In the genomic region with DNA sequence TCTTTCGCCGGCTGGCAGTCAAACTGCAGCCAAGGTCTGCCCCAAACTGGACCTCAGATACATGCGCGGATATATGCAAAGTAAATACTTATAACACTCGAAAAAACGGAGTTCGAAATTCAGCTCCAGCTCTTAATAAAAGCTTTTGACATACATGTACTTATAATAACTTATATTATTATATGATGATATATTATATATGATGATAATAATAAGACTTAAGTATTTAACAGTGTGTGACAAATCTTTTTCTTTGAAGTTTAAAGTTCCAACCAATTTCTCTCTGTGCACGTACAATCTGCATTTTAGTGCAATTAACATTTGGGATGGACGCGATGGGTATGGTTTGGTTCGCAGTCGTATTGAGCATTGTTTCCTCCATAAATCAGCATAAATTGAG, we compare ENCODE assay signal across 3 fruit fly cellular contexts.
TF ChIP-seq lines count a peak whose summit lies in the region.

No protein-coding gene starts in this region.

TF ChIP-seq in whole organism, prepupa, 60 proteins besides CTCF, POLR2A, EP300 and RAD21 (continues in another document):
- peak; percentile 57 for TF ChIP-seq acj6 (GFP tag; optimal IDR thresholded peaks at IDR 0.05; lab: Kevin White, UChicago)
- TF ChIP-seq CG8119 (GFP tag; IDR thresholded peaks at IDR 0.05; lab: Robert Waterston, UW): peak; percentile 19; the same call in 1 of the 3 replicates
- TF ChIP-seq CG11902 (GFP tag; optimal IDR thresholded peaks at IDR 0.05; lab: Kevin White, UChicago): peak; percentile 26
- TF ChIP-seq OdsH (GFP tag; optimal IDR thresholded peaks at IDR 0.05; lab: Kevin White, UChicago): peak; percentile 50
- TF ChIP-seq CG34406 (GFP tag; optimal IDR thresholded peaks at IDR 0.05; lab: Kevin White, UChicago): peak; percentile 61
- no peak for TF ChIP-seq CG6854 (GFP tag; optimal IDR thresholded peaks at IDR 0.05; lab: Kevin White, UChicago)
- TF ChIP-seq CG8319 (GFP tag; optimal IDR thresholded peaks at IDR 0.05; lab: Kevin White, UChicago): peak; percentile 47
- TF ChIP-seq CG10631 (GFP tag; optimal IDR thresholded peaks at IDR 0.05; lab: Kevin White, UChicago): peak; percentile 25
- peak; percentile 22 for TF ChIP-seq CG3032 (tag; optimal IDR thresholded peaks at IDR 0.05; lab: Kevin White, UChicago)
- peak; percentile 3 for TF ChIP-seq topi (GFP tag; optimal IDR thresholded peaks at IDR 0.05; lab: Kevin White, UChicago)
- TF ChIP-seq spab (GFP tag; optimal IDR thresholded peaks at IDR 0.05; lab: Kevin White, UChicago): no peak
- no peak for TF ChIP-seq fd59A (GFP tag; optimal IDR thresholded peaks at IDR 0.05; lab: Kevin White, UChicago)
- peak; percentile 10 for TF ChIP-seq CG10669 (GFP tag; optimal IDR thresholded peaks at IDR 0.05; lab: Kevin White, UChicago)
- peak; percentile 63 for TF ChIP-seq svp (GFP tag; lab: Kevin White, UChicago)
- TF ChIP-seq Sox102F (GFP tag; optimal IDR thresholded peaks at IDR 0.05; lab: Kevin White, UChicago): no peak
- TF ChIP-seq pdm3 (GFP tag; optimal IDR thresholded peaks at IDR 0.05; lab: Kevin White, UChicago): no peak
- peak; percentile 58 for TF ChIP-seq CG8632 (GFP tag; optimal IDR thresholded peaks at IDR 0.05; lab: Kevin White, UChicago)
- TF ChIP-seq Ets96B (tag; optimal IDR thresholded peaks at IDR 0.05; lab: Kevin White, UChicago): peak; percentile 36
- no peak for TF ChIP-seq Sox15 (GFP tag; optimal IDR thresholded peaks at IDR 0.05; lab: Kevin White, UChicago)
- peak; percentile 20 for TF ChIP-seq esn (GFP tag; optimal IDR thresholded peaks at IDR 0.05; lab: Kevin White, UChicago)
- peak; percentile 30 for TF ChIP-seq CG3919 (GFP tag; optimal IDR thresholded peaks at IDR 0.05; lab: Kevin White, UChicago)
- peak; percentile 60 for TF ChIP-seq CG6792 (GFP tag; optimal IDR thresholded peaks at IDR 0.05; lab: Kevin White, UChicago)
- TF ChIP-seq CG32006 (GFP tag; optimal IDR thresholded peaks at IDR 0.05; lab: Kevin White, UChicago): peak; percentile 23
- TF ChIP-seq CG6808 (GFP tag; optimal IDR thresholded peaks at IDR 0.05; lab: Kevin White, UChicago): peak; percentile 11
- no peak for TF ChIP-seq Hr39 (GFP tag; optimal IDR thresholded peaks at IDR 0.05; lab: Kevin White, UChicago)
- peak; percentile 25 for TF ChIP-seq CG7368 (GFP tag; optimal IDR thresholded peaks at IDR 0.05; lab: Kevin White, UChicago)
- TF ChIP-seq CG16779 (tag; optimal IDR thresholded peaks at IDR 0.05; lab: Kevin White, UChicago): no peak
- TF ChIP-seq ss (GFP tag; optimal IDR thresholded peaks at IDR 0.05; lab: Kevin White, UChicago): peak in 1 of 2 experiments; percentile 27
- TF ChIP-seq Met (GFP tag; optimal IDR thresholded peaks at IDR 0.05; lab: Kevin White, UChicago): peak; percentile 5

TF ChIP-seq in whole organism, pupa, 21 proteins besides CTCF, POLR2A, EP300 and RAD21:
- TF ChIP-seq gl (tag; optimal IDR thresholded peaks at IDR 0.05; lab: Kevin White, UChicago) (no peak), rn (GFP tag; IDR thresholded peaks at IDR 0.05; lab: Robert Waterston, UW) (no peak), Pif1B (GFP tag; optimal IDR thresholded peaks at IDR 0.05; lab: Kevin White, UChicago) (no peak), CG17806 (tag; optimal IDR thresholded peaks at IDR 0.05; lab: Kevin White, UChicago) (peak; percentile 40), Pif1A (GFP tag; optimal IDR thresholded peaks at IDR 0.05; lab: Kevin White, UChicago) (no peak), D1 (tag; optimal IDR thresholded peaks at IDR 0.05; lab: Kevin White, UChicago) (no peak), Snoo (tag; optimal IDR thresholded peaks at IDR 0.05; lab: Kevin White, UChicago) (peak; percentile 24), CG12605 (GFP tag; IDR thresholded peaks at IDR 0.05; lab: Robert Waterston, UW) (no peak), CG8301 (tag; optimal IDR thresholded peaks at IDR 0.05; lab: Kevin White, UChicago) (no peak), Ets98B (GFP tag; IDR thresholded peaks at IDR 0.05; lab: Robert Waterston, UW) (no peak), CG4496 (GFP tag; IDR thresholded peaks at IDR 0.05; lab: Robert Waterston, UW) (no peak), CG34367 (tag; optimal IDR thresholded peaks at IDR 0.05; lab: Kevin White, UChicago) (peak; percentile 5), CG8159 (tag; optimal IDR thresholded peaks at IDR 0.05; lab: Kevin White, UChicago) (peak; percentile 64), CG10348 (GFP tag; IDR thresholded peaks at IDR 0.05; lab: Robert Waterston, UW) (no peak), CG14655 (GFP tag; optimal IDR thresholded peaks at IDR 0.05; lab: Kevin White, UChicago) (peak; percentile 23), fd96Ca (GFP tag; IDR thresholded peaks at IDR 0.05; lab: Robert Waterston, UW) (no peak), CG13204 (GFP tag; optimal IDR thresholded peaks at IDR 0.05; lab: Kevin White, UChicago) (no peak), CG9948 (tag; optimal IDR thresholded peaks at IDR 0.05; lab: Kevin White, UChicago) (peak; percentile 14), EcR (GFP tag; optimal IDR thresholded peaks at IDR 0.05; lab: Kevin White, UChicago) (no peak), CG32121 (GFP tag; IDR thresholded peaks at IDR 0.05; lab: Robert Waterston, UW) (no peak), CG15710 (tag; optimal IDR thresholded peaks at IDR 0.05; lab: Kevin White, UChicago) (peak; percentile 25)

TF ChIP-seq in whole organism, wandering third instar larva, 38 proteins besides CTCF, POLR2A, EP300 and RAD21:
- no peak for TF ChIP-seq dl (GFP tag; optimal IDR thresholded peaks at IDR 0.05; lab: Kevin White, UChicago; ENCODE audit: insufficient read depth in 1 of 2, partially characterized antibody in 2 of 2)
- TF ChIP-seq HLH106 (tag; optimal IDR thresholded peaks at IDR 0.05; lab: Kevin White, UChicago): peak; percentile 14
TF ChIP-seq in whole organism, wandering third instar larva: peak in this region for 1.

Comparison
In these comparisons a context has a peak if more than half of its experiments do, and no peak if none do; other contexts are left out.
1. Of the 1 proteins assayed by ChIP-seq in both whole organism, prepupa and whole organism, wandering third instar larva: peak only in whole organism, prepupa: OdsH; only in whole organism, wandering third instar larva: none; in both: none; in neither: 0.